Worm (Caenorhabditis elegans): ENCODE measurements around the gene pbo-1.

ce11 chrIII:2676097-2676496 lies 10.2 kb downstream of the pbo-1 start:
- TF ChIP-seq ref-1 (GFP tag; conservative IDR thresholded peaks at IDR 0.05) (no peak), med-1 (GFP tag; optimal IDR thresholded peaks at IDR 0.05; ENCODE audit: insufficient read depth) (no peak), ztf-29 (GFP tag; IDR thresholded peaks at IDR 0.05) (no peak), ztf-23 (GFP tag; IDR thresholded peaks at IDR 0.05) (no peak), flt-1 (GFP tag; IDR thresholded peaks at IDR 0.05) (no peak), klf-2 (GFP tag; conservative IDR thresholded peaks at IDR 0.05) (no peak), tab-1 (GFP tag; IDR thresholded peaks at IDR 0.05) (no peak)

Measured in whole organism, midembryonic.